Worm (Caenorhabditis elegans): ENCODE measurements around the gene F43C11.1.

ce11 chrII:2356795-2357194 is at the start of gene F43C11.1:
- TF ChIP-seq repo-1 (tag; optimal IDR thresholded peaks at IDR 0.05): no peak
- TF ChIP-seq ztf-26 (tag; optimal IDR thresholded peaks at IDR 0.05): no peak
